Fruit fly (Drosophila melanogaster) whole organism, embryonic: Measurements from ENCODE around the gene CG4537.

ENCODE experiments used
- Asciz ChIP-seq: fragments of 200-800 bp; sonication (Bioruptor generic); optimal IDR thresholded peaks from 2 replicates; lab custom pipeline; 2017; ENCODE audit warnings: missing biosample characterization, mild to moderate bottlenecking, missing genetic modification characterization, missing genetic modification reagents
- CG1024 ChIP-seq: fragments of 200-800 bp; sonication (Bioruptor generic); IDR thresholded peaks from 2 replicates; pipeline ENCODE4 v1.3.6; 2022; ENCODE audit warnings: missing biosample characterization, missing genetic modification characterization
- CG10543 ChIP-seq: fragments of 200-800 bp; sonication (Bioruptor generic); optimal IDR thresholded peaks from 3 replicates; lab custom pipeline; 2017; ENCODE audit warnings: missing biosample characterization, mild to moderate bottlenecking, missing genetic modification characterization, moderate library complexity
- CG11093 ChIP-seq: fragments of 200-800 bp; sonication (Bioruptor generic); IDR thresholded peaks from 3 replicates; pipeline ENCODE4 v1.3.6; 2022; ENCODE audit warnings: missing biosample characterization, missing genetic modification characterization
- CG1233 ChIP-seq: fragments of 200-800 bp; sonication (Bioruptor generic); optimal IDR thresholded peaks from 4 replicates; lab custom pipeline; 2018; ENCODE audit warnings: missing biosample characterization, mild to moderate bottlenecking, missing genetic modification characterization
- CG1529 ChIP-seq: fragments of 200-800 bp; sonication (Bioruptor generic); optimal IDR thresholded peaks from 3 replicates; lab custom pipeline; 2018; ENCODE audit warnings: missing biosample characterization, missing genetic modification characterization
- CG15696 ChIP-seq: fragments of 200-800 bp; sonication (Bioruptor generic); optimal IDR thresholded peaks from 2 replicates; lab custom pipeline; 2019; ENCODE audit warnings: missing biosample characterization, mild to moderate bottlenecking, missing genetic modification characterization, moderate library complexity
- CG17361 ChIP-seq: fragments of 200-800 bp; sonication (Bioruptor generic); IDR thresholded peaks from 3 replicates; pipeline ENCODE4 v1.3.6; 2022; ENCODE audit warnings: missing biosample characterization, missing genetic modification characterization
- CG17612 ChIP-seq: fragments of 200-800 bp; sonication (Bioruptor generic); IDR thresholded peaks from 2 replicates; pipeline ENCODE4 v1.3.6; 2022; ENCODE audit warnings: missing biosample characterization, missing genetic modification characterization
- CG18764 ChIP-seq: fragments of 200-800 bp; sonication (Bioruptor generic); optimal IDR thresholded peaks from 3 replicates; lab custom pipeline; 2016; ENCODE audit warnings: missing biosample characterization, missing genetic modification characterization
- CG2116 ChIP-seq: fragments of 200-800 bp; sonication (Bioruptor generic); optimal IDR thresholded peaks from 3 replicates; lab custom pipeline; 2018; ENCODE audit warnings: missing biosample characterization, mild to moderate bottlenecking, missing genetic modification characterization
- CG2202 ChIP-seq: fragments of 200-800 bp; sonication (Bioruptor generic); optimal IDR thresholded peaks from 2 replicates; lab custom pipeline; 2018; ENCODE audit warnings: missing biosample characterization, mild to moderate bottlenecking, missing genetic modification characterization
- CG2889 ChIP-seq: fragments of 200-800 bp; sonication (Bioruptor generic); IDR thresholded peaks from 3 replicates; pipeline ENCODE4 v1.3.6; 2022; ENCODE audit warnings: missing biosample characterization, missing genetic modification characterization
- CG31388 ChIP-seq: fragments of 200-800 bp; sonication (Bioruptor generic); optimal IDR thresholded peaks from 2 replicates; lab custom pipeline; 2016; ENCODE audit warnings: missing biosample characterization, missing genetic modification characterization
- CG3163 ChIP-seq: fragments of 200-800 bp; sonication (Bioruptor generic); optimal IDR thresholded peaks from 3 replicates; lab custom pipeline; 2016; ENCODE audit warnings: missing biosample characterization, missing genetic modification characterization
- CG33557 ChIP-seq: fragments of 200-800 bp; sonication (Bioruptor generic); optimal IDR thresholded peaks from 2 replicates; lab custom pipeline; 2019; ENCODE audit warnings: missing biosample characterization, mild to moderate bottlenecking, missing genetic modification characterization, moderate library complexity
- CG6654 ChIP-seq: fragments of 200-800 bp; sonication (Bioruptor generic); optimal IDR thresholded peaks from 2 replicates; lab custom pipeline; 2017; ENCODE audit warnings: missing biosample characterization, mild to moderate bottlenecking, missing genetic modification characterization
- CG6689 ChIP-seq: fragments of 200-800 bp; sonication (Bioruptor generic); IDR thresholded peaks from 2 replicates; pipeline ENCODE4 v1.3.6; 2022; ENCODE audit warnings: missing biosample characterization, missing genetic modification characterization
- CG6791 ChIP-seq: fragments of 200-800 bp; sonication (Bioruptor generic); IDR thresholded peaks from 3 replicates; pipeline ENCODE4 v1.3.6; 2022; ENCODE audit warnings: missing biosample characterization, missing genetic modification characterization; ENCODE audit not compliant: partially characterized antibody
- CG7963 ChIP-seq: fragments of 200-800 bp; sonication (Bioruptor generic); IDR thresholded peaks from 3 replicates; pipeline ENCODE4 v1.3.6; 2022; ENCODE audit warnings: missing biosample characterization, missing genetic modification characterization; ENCODE audit not compliant: partially characterized antibody
- Chrac-16 ChIP-seq: fragments of 200-800 bp; sonication (Bioruptor generic); optimal IDR thresholded peaks from 3 replicates; lab custom pipeline; 2016; ENCODE audit warnings: missing biosample characterization, missing genetic modification characterization
- Dip2 ChIP-seq: fragments of 200-800 bp; sonication (Bioruptor generic); IDR thresholded peaks from 2 replicates; pipeline ENCODE4 v1.3.6; 2022; ENCODE audit warnings: missing biosample characterization, missing genetic modification characterization
- Dref ChIP-seq: fragments of 200-800 bp; sonication (Bioruptor generic); IDR thresholded peaks from 2 replicates; pipeline ENCODE4 v1.3.6; 2022; ENCODE audit warnings: missing biosample characterization, missing genetic modification characterization
- Ets97D ChIP-seq: fragments of 200-800 bp; sonication (Bioruptor generic); optimal IDR thresholded peaks from 3 replicates; lab custom pipeline; 2016; ENCODE audit warnings: missing biosample characterization, missing genetic modification characterization
- HLHmδ ChIP-seq: fragments of 200-800 bp; sonication (Bioruptor generic); optimal IDR thresholded peaks from 2 replicates; lab custom pipeline; 2018; ENCODE audit warnings: missing biosample characterization, mild to moderate bottlenecking, missing genetic modification characterization, moderate library complexity
- Hey ChIP-seq: fragments of 200-800 bp; sonication (Bioruptor generic); optimal IDR thresholded peaks from 3 replicates; lab custom pipeline; 2018; ENCODE audit warnings: missing biosample characterization, mild to moderate bottlenecking, missing genetic modification characterization
- Hmr ChIP-seq: fragments of 200-800 bp; sonication (Bioruptor generic); optimal IDR thresholded peaks from 3 replicates; lab custom pipeline; 2017; ENCODE audit warnings: mild to moderate bottlenecking, missing biosample characterization, missing genetic modification reagents, missing genetic modification characterization
- Hr3 ChIP-seq: fragments of 200-800 bp; sonication (Bioruptor generic); optimal IDR thresholded peaks from 3 replicates; lab custom pipeline; 2016; ENCODE audit warnings: missing biosample characterization, missing genetic modification characterization
- Meics ChIP-seq: fragments of 200-800 bp; sonication (Bioruptor generic); optimal IDR thresholded peaks from 2 replicates; lab custom pipeline; 2017; ENCODE audit warnings: missing biosample characterization, mild to moderate bottlenecking, missing genetic modification characterization
- Ptx1 ChIP-seq: fragments of 200-800 bp; sonication (Bioruptor generic); IDR thresholded peaks from 2 replicates; pipeline ENCODE4 v1.3.6; 2022; ENCODE audit warnings: missing biosample characterization, missing genetic modification characterization
- ase ChIP-seq: fragments of 200-800 bp; sonication (Bioruptor generic); IDR thresholded peaks from 3 replicates; pipeline ENCODE4 v1.3.6; 2022; ENCODE audit warnings: missing biosample characterization, missing genetic modification characterization
- bab2 ChIP-seq: fragments of 200-800 bp; sonication (Bioruptor generic); optimal IDR thresholded peaks from 2 replicates; lab custom pipeline; 2016; ENCODE audit warnings: missing biosample characterization, missing genetic modification characterization
- crc ChIP-seq: fragments of 200-800 bp; sonication (Bioruptor generic); optimal IDR thresholded peaks from 2 replicates; lab custom pipeline; 2016; ENCODE audit warnings: missing biosample characterization, missing genetic modification characterization
- en ChIP-seq: fragments of 200-800 bp; sonication (Bioruptor generic); optimal IDR thresholded peaks from 2 replicates; lab custom pipeline; 2016; ENCODE audit warnings: missing biosample characterization, missing genetic modification characterization
- fu2 ChIP-seq: fragments of 200-800 bp; sonication (Bioruptor generic); optimal IDR thresholded peaks from 2 replicates; lab custom pipeline; 2016; ENCODE audit warnings: missing biosample characterization, missing genetic modification characterization
- gsb ChIP-seq: fragments of 200-800 bp; sonication (Bioruptor generic); IDR thresholded peaks from 2 replicates; pipeline ENCODE4 v1.3.6; 2022; ENCODE audit warnings: missing biosample characterization, missing genetic modification characterization
- hkb ChIP-seq, 2 experiments: fragments of 200-800 bp in 1 of 2; fragments of >200 bp in 1 of 2; sonication (Bioruptor generic) in 1 of 2; IDR thresholded peaks in 1 of 2; optimal IDR thresholded peaks in 1 of 2; 2 replicates each; pipeline versions ENCODE4 v1.3.6 to Lab custom; 2017 to 2022; ENCODE audit warnings: missing biosample characterization in 1 of 2, missing genetic modification characterization in 1 of 2
- insv ChIP-seq, 2 experiments: fragments of 200-800 bp; sonication (Bioruptor generic); optimal IDR thresholded peaks; 3 replicates each; lab custom pipeline; 2016 to 2018; ENCODE audit warnings: missing biosample characterization in 2 of 2, missing genetic modification characterization in 2 of 2
- jing ChIP-seq: fragments of 200-800 bp; sonication (Bioruptor generic); optimal IDR thresholded peaks from 2 replicates; lab custom pipeline; 2018; ENCODE audit warnings: missing biosample characterization, mild to moderate bottlenecking, missing genetic modification characterization
- lilli ChIP-seq: fragments of 200-800 bp; sonication (Bioruptor generic); optimal IDR thresholded peaks from 3 replicates; lab custom pipeline; 2016; ENCODE audit warnings: missing biosample characterization, missing genetic modification characterization
- lola ChIP-seq, 3 experiments: fragments of >200 bp in 2 of 3; fragments of 200-800 bp in 1 of 3; sonication (Bioruptor generic) in 1 of 3; optimal IDR thresholded peaks; 2 replicates each; lab custom pipeline; 2017 to 2019; ENCODE audit warnings: missing biosample characterization in 3 of 3, missing genetic modification characterization in 3 of 3, mild to moderate bottlenecking in 1 of 3, moderate library complexity in 1 of 3
- p53 ChIP-seq: fragments of 200-800 bp; sonication (Bioruptor generic); optimal IDR thresholded peaks from 2 replicates; lab custom pipeline; 2016; ENCODE audit warnings: missing biosample characterization, missing genetic modification characterization
- pho ChIP-seq: fragments of 200-800 bp; sonication (Bioruptor generic); optimal IDR thresholded peaks from 2 replicates; lab custom pipeline; 2016; ENCODE audit warnings: missing biosample characterization, missing genetic modification characterization
- rib ChIP-seq: fragments of 200-800 bp; sonication (Bioruptor generic); IDR thresholded peaks from 2 replicates; pipeline ENCODE4 v1.3.6; 2022; ENCODE audit warnings: missing biosample characterization, missing genetic modification characterization
- salm ChIP-seq: fragments of 200-800 bp; sonication (Bioruptor generic); optimal IDR thresholded peaks from 2 replicates; lab custom pipeline; 2018; ENCODE audit warnings: missing biosample characterization, mild to moderate bottlenecking, missing genetic modification characterization
- scrt ChIP-seq: fragments of 200-800 bp; sonication (Bioruptor generic); optimal IDR thresholded peaks from 2 replicates; lab custom pipeline; 2018; ENCODE audit warnings: missing biosample characterization, mild to moderate bottlenecking, missing genetic modification characterization, moderate library complexity
- stwl ChIP-seq: fragments of 200-800 bp; sonication (Bioruptor generic); optimal IDR thresholded peaks from 3 replicates; lab custom pipeline; 2018; ENCODE audit warnings: missing biosample characterization, mild to moderate bottlenecking, missing genetic modification characterization, moderate library complexity
- tin ChIP-seq: fragments of 200-800 bp; sonication (Bioruptor generic); optimal IDR thresholded peaks from 3 replicates; lab custom pipeline; 2016; ENCODE audit warnings: missing biosample characterization, missing genetic modification characterization
- tll ChIP-seq, 2 experiments: fragments of 200-800 bp in 1 of 2; fragments of >200 bp in 1 of 2; sonication (Bioruptor generic) in 1 of 2; optimal IDR thresholded peaks; 2 replicates each; lab custom pipeline; 2017 to 2019; ENCODE audit warnings: missing biosample characterization in 2 of 2, missing genetic modification characterization in 2 of 2, mild to moderate bottlenecking in 1 of 2, moderate library complexity in 1 of 2
- ttk ChIP-seq: fragments of 200-800 bp; sonication (Bioruptor generic); IDR thresholded peaks from 2 replicates; pipeline ENCODE4 v2.1.2; 2022; ENCODE audit warnings: missing biosample characterization, missing genetic modification characterization

Gene CG4537

DNA sequence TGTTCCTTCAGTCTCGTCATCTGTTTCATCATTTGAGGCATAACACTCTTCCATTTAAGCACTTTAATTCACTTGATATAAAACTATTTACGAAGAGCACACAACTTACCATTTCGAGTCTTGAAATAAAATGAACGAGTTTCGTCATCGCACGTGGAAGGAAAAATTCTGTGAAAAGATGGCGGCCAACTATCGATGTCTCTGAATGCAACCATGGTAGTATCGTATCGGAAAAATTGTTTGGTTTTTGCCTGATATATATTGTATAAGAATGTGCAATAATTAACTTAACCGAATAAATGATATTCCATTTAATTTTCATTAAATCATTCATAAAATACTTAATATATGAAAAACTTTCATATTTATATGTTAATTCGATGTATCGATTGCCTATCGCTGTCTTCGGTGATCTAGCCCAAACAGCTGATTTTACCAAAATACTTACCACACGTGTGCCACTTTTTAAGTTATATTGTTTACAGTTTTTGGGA lies 4.2 kb downstream of the CG4537 start, which contains the start of gene Bka (continued):
- TF ChIP-seq CG6654 (GFP tag; lab: Kevin White, UChicago) = no peak
- TF ChIP-seq CG18764 (GFP tag; lab: Kevin White, UChicago) = no peak
- TF ChIP-seq Asciz (GFP tag; lab: Kevin White, UChicago) = peak; percentile 52
- TF ChIP-seq Chrac-16 (GFP tag; lab: Kevin White, UChicago) = no peak
- TF ChIP-seq CG2116 (GFP tag; lab: Kevin White, UChicago) = peak; percentile 99
- no peak for TF ChIP-seq Dip2
- TF ChIP-seq salm (tag; lab: Kevin White, UChicago) = no peak
- TF ChIP-seq CG11093 (GFP tag; lab: Robert Waterston, UW) = no peak
- peak; percentile 44 for TF ChIP-seq lilli (GFP tag; lab: Kevin White, UChicago)
- no peak for TF ChIP-seq CG31388
- TF ChIP-seq Meics (GFP tag; lab: Kevin White, UChicago) = peak; percentile 69
- no peak; the same call in 1 of the 2 replicates for TF ChIP-seq ttk (GFP tag; lab: Robert Waterston, UW)
- peak; percentile 25 for TF ChIP-seq CG15696 (tag; lab: Kevin White, UChicago)
- TF ChIP-seq Hey (tag; lab: Kevin White, UChicago) = no peak
- TF ChIP-seq CG3163 (GFP tag; lab: Kevin White, UChicago) = peak; percentile 2
- TF ChIP-seq Dref (GFP tag; lab: Robert Waterston, UW) = peak; percentile 86
- TF ChIP-seq insv (GFP tag; optimal IDR thresholded peaks at IDR 0.05; lab: Kevin White, UChicago) = peak in 1 of 2 experiments; percentile 50
- no peak for TF ChIP-seq crc (GFP tag; lab: Kevin White, UChicago)
- peak; percentile 95 for TF ChIP-seq Ets97D (GFP tag; lab: Kevin White, UChicago)
- TF ChIP-seq CG6689 (GFP tag; lab: Robert Waterston, UW) = no peak
- no peak for TF ChIP-seq CG2889 (GFP tag; lab: Robert Waterston, UW)
- TF ChIP-seq CG6791 (GFP tag; lab: Robert Waterston, UW) = peak; percentile 93
- TF ChIP-seq CG17612 (GFP tag; lab: Robert Waterston, UW) = no peak
- TF ChIP-seq CG33557 = peak; percentile 68
- no peak for TF ChIP-seq fu2
- peak; percentile 60 for TF ChIP-seq CG2202 (tag; lab: Kevin White, UChicago)
- no peak for TF ChIP-seq tin
- TF ChIP-seq gsb (GFP tag; lab: Robert Waterston, UW) = no peak
- TF ChIP-seq CG7963 = peak; percentile 93
- TF ChIP-seq en (GFP tag; lab: Kevin White, UChicago) = no peak
- peak; percentile 71 for TF ChIP-seq stwl
- no peak for TF ChIP-seq ase (GFP tag; lab: Robert Waterston, UW)
- no peak for TF ChIP-seq tll (GFP tag; optimal IDR thresholded peaks at IDR 0.05; lab: Kevin White, UChicago)
- TF ChIP-seq CG1233 (GFP tag; lab: Kevin White, UChicago) = peak; percentile 64
- TF ChIP-seq hkb (optimal IDR thresholded peaks at IDR 0.05; lab: Kevin White, UChicago) = no peak
- peak; percentile 59 for TF ChIP-seq hkb (GFP tag; IDR thresholded peaks at IDR 0.05; lab: Robert Waterston, UW)
- TF ChIP-seq lola (GFP tag; optimal IDR thresholded peaks at IDR 0.05; lab: Kevin White, UChicago) = peak in 1 of 3 experiments; percentile 45
- TF ChIP-seq CG1529 (GFP tag; lab: Kevin White, UChicago) = peak; percentile 26
- peak; percentile 20 for TF ChIP-seq pho
- no peak for TF ChIP-seq bab2 (GFP tag; lab: Kevin White, UChicago)
- no peak for TF ChIP-seq CG1024
- TF ChIP-seq p53 = no peak
- TF ChIP-seq Hmr (GFP tag; lab: Kevin White, UChicago) = peak; percentile 77
- peak; percentile 77 for TF ChIP-seq CG10543
- TF ChIP-seq HLHmδ (GFP tag; lab: Kevin White, UChicago) = no peak
- TF ChIP-seq scrt (GFP tag; lab: Kevin White, UChicago) = peak; percentile 50
- TF ChIP-seq Hr3 (GFP tag; lab: Kevin White, UChicago) = no peak
- no peak for TF ChIP-seq Ptx1 (GFP tag; lab: Robert Waterston, UW)
- peak; percentile 66; the same call in 2 of the 3 replicates for TF ChIP-seq CG17361 (GFP tag; lab: Robert Waterston, UW)
- TF ChIP-seq rib = no peak
- TF ChIP-seq jing (GFP tag; lab: Kevin White, UChicago) = no peak
